Worm (Caenorhabditis elegans): ENCODE results near the gene srg-39.

DNA sequence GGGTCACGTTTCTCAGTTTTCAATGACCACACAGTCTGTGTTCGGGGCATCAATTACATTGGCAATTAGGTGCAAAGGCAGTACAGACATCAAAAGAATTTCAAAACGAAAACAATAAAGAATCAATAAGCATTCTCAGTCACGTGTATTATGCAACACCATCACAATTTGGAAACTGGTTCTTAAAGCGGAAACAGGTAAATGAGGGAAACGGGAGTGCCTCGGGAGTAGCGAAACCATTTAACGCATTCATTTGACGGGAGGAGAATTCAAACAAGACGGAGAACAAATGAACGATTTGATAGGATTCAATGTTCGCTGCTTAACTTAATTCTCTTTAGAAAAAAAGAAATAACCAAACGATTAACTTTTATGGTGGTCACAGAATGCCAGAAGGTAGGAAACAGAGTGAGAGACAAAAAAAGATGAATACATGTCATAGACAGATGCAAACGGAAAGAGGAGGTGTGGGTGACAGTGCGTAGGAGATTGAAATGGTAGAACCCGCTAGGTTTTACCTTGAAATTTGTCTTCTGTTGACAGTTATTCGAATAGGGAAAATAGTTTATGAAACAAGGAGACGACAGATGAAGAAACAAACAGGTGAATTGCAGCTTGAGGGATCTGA lies 44.5 kb upstream of the srg-39 start:
- TF ChIP-seq lin-13 (GFP tag; optimal IDR thresholded peaks at IDR 0.05) (no peak), fos-1 (tag; optimal IDR thresholded peaks at IDR 0.05) (no peak), mdl-1 (tag; optimal IDR thresholded peaks at IDR 0.05) (no peak), nhr-76 (tag; optimal IDR thresholded peaks at IDR 0.05) (no peak)
